Worm (Caenorhabditis elegans) whole organism, early embryonic: Measurements from ENCODE around the gene air-1.

Experiments
- B0310.2 ChIP-seq: sonication (generic microtip); optimal IDR thresholded peaks from 2 replicates; lab custom pipeline; 2016; ENCODE audit warnings: mild to moderate bottlenecking, missing genetic modification characterization, missing compliant biosample characterization
- F13C5.2 ChIP-seq: sonication (generic microtip); optimal IDR thresholded peaks from 2 replicates; lab custom pipeline; 2017; ENCODE audit warnings: mild to moderate bottlenecking, missing genetic modification characterization, inconsistent platforms, missing compliant biosample characterization
- aly-1 ChIP-seq: sonication (generic microtip); optimal IDR thresholded peaks from 2 replicates; lab custom pipeline; 2016; ENCODE audit warnings: missing genetic modification characterization, missing compliant biosample characterization
- ama-1 ChIP-seq: fragments of 150-350 bp; optimal IDR thresholded peaks from 2 replicates; lab custom pipeline; 2014
- ceh-13 ChIP-seq: fragments of 200-800 bp; sonication (Bioruptor generic); optimal IDR thresholded peaks from 2 replicates; lab custom pipeline; 2018; ENCODE audit warnings: mild to moderate bottlenecking, missing genetic modification characterization, missing compliant biosample characterization
- ceh-36 ChIP-seq: sonication (generic microtip); optimal IDR thresholded peaks from 2 replicates; lab custom pipeline; 2016; ENCODE audit warnings: missing genetic modification characterization, inconsistent platforms, missing compliant biosample characterization
- ets-7 ChIP-seq: sonication (generic microtip); optimal IDR thresholded peaks from 2 replicates; lab custom pipeline; 2016; ENCODE audit warnings: missing genotype, missing genetic modification characterization, missing compliant biosample characterization
- flt-1 ChIP-seq: fragments of 200-800 bp; sonication (Bioruptor generic); IDR thresholded peaks from 2 replicates; pipeline ENCODE4 v1.3.6; 2022; ENCODE audit warnings: missing genetic modification characterization, missing compliant biosample characterization
- hmbx-1 ChIP-seq: sonication (generic microtip); optimal IDR thresholded peaks from 2 replicates; lab custom pipeline; 2016; ENCODE audit warnings: mild to moderate bottlenecking, missing genetic modification characterization, missing compliant biosample characterization
- hmg-4 ChIP-seq: fragments of 200-800 bp; sonication (Bioruptor generic); optimal IDR thresholded peaks from 2 replicates; lab custom pipeline; 2018; ENCODE audit warnings: mild to moderate bottlenecking, missing genetic modification characterization, missing compliant biosample characterization
- hnd-1 ChIP-seq: sonication (generic microtip); optimal IDR thresholded peaks from 2 replicates; lab custom pipeline; 2016; ENCODE audit warnings: missing genetic modification characterization, missing compliant biosample characterization
- pes-1 ChIP-seq: fragments of 200-800 bp; sonication (Bioruptor generic); IDR thresholded peaks from 2 replicates; pipeline ENCODE4 v1.3.6; 2022; ENCODE audit warnings: missing genetic modification reagents, missing genetic modification characterization, missing compliant biosample characterization
- scrt-1 ChIP-seq: fragments of 200-800 bp; sonication (Bioruptor generic); IDR thresholded peaks from 2 replicates; pipeline ENCODE4 v1.3.6; 2022; ENCODE audit warnings: missing genetic modification characterization, missing compliant biosample characterization
- sea-1 ChIP-seq: fragments of 200-800 bp; sonication (Bioruptor generic); conservative IDR thresholded peaks from 2 replicates; pipeline ENCODE4 v1.3.6; 2022; ENCODE audit warnings: missing genetic modification characterization, missing compliant biosample characterization
- tbx-11 ChIP-seq: fragments of 200-800 bp; sonication (Bioruptor generic); IDR thresholded peaks from 2 replicates; pipeline ENCODE4 v1.3.6; 2022; ENCODE audit warnings: missing genetic modification characterization, missing compliant biosample characterization
- tbx-37 ChIP-seq: fragments of 200-800 bp; sonication (Bioruptor generic); conservative IDR thresholded peaks from 2 replicates; pipeline ENCODE4 v1.3.6; 2022; ENCODE audit warnings: missing genetic modification reagents, missing genetic modification characterization, missing compliant biosample characterization
- tra-4 ChIP-seq: sonication (generic microtip); optimal IDR thresholded peaks from 2 replicates; lab custom pipeline; 2017; ENCODE audit warnings: missing genetic modification characterization, missing compliant biosample characterization

Gene air-1

DNA sequence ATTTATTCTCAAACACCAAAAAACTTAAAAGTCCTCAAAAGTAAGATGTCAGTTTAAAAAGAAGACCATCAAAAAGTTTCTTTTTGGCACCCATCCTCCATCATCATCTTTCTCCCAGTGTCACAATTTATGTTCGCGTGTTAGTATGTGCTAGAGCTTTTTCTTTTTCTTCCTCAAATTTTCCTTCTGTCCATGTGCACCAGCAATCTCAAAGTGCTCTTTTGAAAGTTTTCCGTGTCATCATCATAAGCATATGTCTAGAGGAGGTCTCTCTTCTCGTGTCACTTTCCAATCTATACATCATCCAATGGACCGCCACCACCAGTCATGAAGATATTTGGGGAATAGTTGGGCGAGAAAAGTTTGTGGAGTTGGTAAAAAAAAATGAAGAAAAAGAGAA lies 29.8 kb downstream of the air-1 start:
- no peak for TF ChIP-seq tbx-11 (GFP tag; lab: Robert Waterston, UW)
- TF ChIP-seq pes-1 = no peak
- TF ChIP-seq ama-1 (lab: Kevin White, UChicago) = no peak
- TF ChIP-seq tra-4 = no peak
- no peak for TF ChIP-seq tbx-37 (GFP tag; lab: Robert Waterston, UW)
- TF ChIP-seq ceh-36 (tag; lab: Kevin White, UChicago) = no peak
- no peak for TF ChIP-seq sea-1
- no peak for TF ChIP-seq hmg-4 (GFP tag; lab: Kevin White, UChicago)
- no peak for TF ChIP-seq B0310.2 (tag; lab: Kevin White, UChicago)
- TF ChIP-seq scrt-1 = no peak

DNA sequence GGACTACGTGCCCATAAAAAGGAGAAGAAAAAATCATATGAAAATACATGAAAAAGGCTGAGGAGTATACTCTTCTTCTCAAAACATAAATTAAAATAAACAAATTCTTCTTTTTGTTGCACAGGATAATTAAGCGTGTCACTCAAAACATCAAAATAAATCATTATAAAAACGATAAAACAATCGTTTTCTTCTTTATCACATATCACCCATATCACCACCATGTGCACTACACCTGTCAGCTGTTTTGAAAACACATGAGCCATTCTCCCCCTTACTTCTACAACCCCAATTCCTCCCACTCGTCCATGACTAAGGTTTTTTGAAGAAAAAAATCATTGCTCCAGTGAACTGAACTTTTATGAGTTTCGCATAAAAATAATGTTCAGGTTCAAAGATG lies 31.2 kb downstream of the air-1 start:
- TF ChIP-seq hmbx-1 (tag; lab: Kevin White, UChicago) (no peak), ceh-36 (tag; lab: Kevin White, UChicago) (no peak), ama-1 (lab: Kevin White, UChicago) (no peak), flt-1 (GFP tag; lab: Robert Waterston, UW) (no peak), tra-4 (no peak), ceh-13 (no peak), hnd-1 (tag; lab: Kevin White, UChicago) (no peak), sea-1 (no peak), ets-7 (no peak), aly-1 (tag; lab: Kevin White, UChicago) (no peak), B0310.2 (tag; lab: Kevin White, UChicago) (no peak), pes-1 (no peak), scrt-1 (no peak), F13C5.2 (tag; lab: Kevin White, UChicago) (no peak), tbx-11 (GFP tag; lab: Robert Waterston, UW) (no peak), tbx-37 (GFP tag; lab: Robert Waterston, UW) (no peak), hmg-4 (GFP tag; lab: Kevin White, UChicago) (no peak)

DNA sequence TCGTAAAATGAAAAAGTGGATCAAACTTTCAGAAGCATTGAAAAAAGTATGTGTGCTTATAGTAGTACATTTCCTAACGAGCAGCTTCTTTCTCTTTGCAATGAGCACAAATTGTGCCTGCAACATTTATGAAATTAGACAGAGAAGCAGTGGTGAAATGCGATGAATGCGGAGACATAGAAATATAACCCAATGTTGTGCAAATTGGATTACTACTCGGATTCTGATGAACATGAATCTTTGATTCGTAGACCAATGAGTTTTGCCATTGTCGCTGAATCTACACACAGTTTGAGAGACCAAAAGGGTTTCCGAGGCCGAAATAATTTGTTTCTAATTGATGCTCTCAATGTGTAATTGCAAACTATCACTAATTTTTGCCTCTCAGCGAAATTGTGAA lies 32.7 kb downstream of the air-1 start:
- no peak for TF ChIP-seq tbx-37 (GFP tag; lab: Robert Waterston, UW)
- no peak for TF ChIP-seq scrt-1
- TF ChIP-seq hnd-1 (tag; lab: Kevin White, UChicago) = no peak
- no peak for TF ChIP-seq hmg-4 (GFP tag; lab: Kevin White, UChicago)
- no peak for TF ChIP-seq ets-7
- TF ChIP-seq sea-1 = no peak
- TF ChIP-seq pes-1 = no peak
- TF ChIP-seq aly-1 (tag; lab: Kevin White, UChicago) = no peak

DNA sequence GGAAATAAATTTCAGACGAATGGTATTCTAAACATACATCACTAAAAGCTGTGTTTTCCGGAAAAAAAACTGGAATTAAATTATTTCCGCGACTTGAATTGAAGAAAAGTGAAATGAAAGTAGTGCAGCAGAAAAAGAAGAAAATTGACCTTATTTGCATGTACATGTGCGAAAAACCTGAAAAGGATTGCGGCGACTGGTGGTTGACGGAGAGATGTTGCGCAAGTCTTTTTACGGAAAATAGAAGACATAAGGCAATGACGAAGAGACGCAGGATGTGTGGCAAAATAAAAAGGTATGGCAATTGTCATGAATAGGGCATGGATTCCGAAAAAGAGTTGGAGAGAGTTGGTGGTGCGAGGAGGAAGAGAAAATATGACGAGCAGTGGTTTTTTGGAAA lies 33.7 kb downstream of the air-1 start:
- TF ChIP-seq scrt-1 (no peak), aly-1 (tag; lab: Kevin White, UChicago) (no peak), hmbx-1 (tag; lab: Kevin White, UChicago) (no peak), sea-1 (no peak)

DNA sequence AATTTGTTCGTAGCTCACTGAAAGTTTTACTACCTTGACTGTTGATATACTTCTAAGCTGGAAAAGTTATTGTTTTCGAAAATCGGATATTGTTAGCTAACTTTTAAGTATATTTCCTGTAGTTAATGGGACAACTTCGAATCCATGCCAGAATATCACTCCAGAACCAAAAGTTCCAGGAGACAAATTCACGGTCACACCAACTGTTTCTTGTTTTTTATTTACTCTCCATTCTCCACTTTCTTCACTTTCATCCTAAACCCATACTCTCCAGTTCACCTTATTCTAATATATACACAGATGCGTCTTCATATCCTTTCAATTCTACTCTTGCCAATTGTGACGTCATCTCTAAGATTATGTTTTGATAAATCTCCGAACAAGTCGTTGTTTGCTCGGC lies 37.7 kb downstream of the air-1 start, which contains the start of gene C16D9.1:
Gene C16D9.1, plus strand, starts transcription at position 301 of the 400 bp plus-strand sequence.
- TF ChIP-seq ceh-13 (no peak), scrt-1 (no peak), hmg-4 (GFP tag; lab: Kevin White, UChicago) (no peak), tbx-11 (GFP tag; lab: Robert Waterston, UW) (no peak), hmbx-1 (tag; lab: Kevin White, UChicago) (no peak), tra-4 (no peak), B0310.2 (tag; lab: Kevin White, UChicago) (no peak), F13C5.2 (tag; lab: Kevin White, UChicago) (no peak), hnd-1 (tag; lab: Kevin White, UChicago) (no peak), sea-1 (no peak), ceh-36 (tag; lab: Kevin White, UChicago) (no peak), pes-1 (no peak), tbx-37 (GFP tag; lab: Robert Waterston, UW) (no peak), aly-1 (tag; lab: Kevin White, UChicago) (no peak), ama-1 (lab: Kevin White, UChicago) (no peak)

DNA sequence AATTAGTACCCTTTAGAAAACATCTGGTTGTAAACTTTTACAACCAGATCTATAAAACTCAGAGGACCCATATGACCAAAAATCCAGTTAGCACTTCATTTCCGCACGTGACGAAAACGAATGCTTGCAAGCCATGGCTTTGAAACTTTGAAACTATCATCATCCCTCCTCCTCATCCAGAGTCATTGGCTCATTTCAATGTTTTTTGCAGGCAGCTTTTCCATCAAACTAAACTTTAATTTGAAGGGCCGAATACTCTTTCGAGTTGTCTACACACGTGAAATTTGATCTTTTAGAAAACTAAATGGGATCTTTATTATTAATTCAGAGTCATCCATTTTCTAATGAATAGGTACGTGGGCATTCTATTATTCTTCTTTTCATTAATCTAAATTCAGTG lies 40.9 kb downstream of the air-1 start:
- TF ChIP-seq hmbx-1 (tag; lab: Kevin White, UChicago) (no peak), ceh-13 (no peak), hmg-4 (GFP tag; lab: Kevin White, UChicago) (no peak), pes-1 (no peak), hnd-1 (tag; lab: Kevin White, UChicago) (no peak), tra-4 (no peak), tbx-37 (GFP tag; lab: Robert Waterston, UW) (no peak), tbx-11 (GFP tag; lab: Robert Waterston, UW) (no peak), F13C5.2 (tag; lab: Kevin White, UChicago) (no peak), ceh-36 (tag; lab: Kevin White, UChicago) (no peak), flt-1 (GFP tag; lab: Robert Waterston, UW) (no peak), aly-1 (tag; lab: Kevin White, UChicago) (no peak), ets-7 (no peak), B0310.2 (tag; lab: Kevin White, UChicago) (no peak), ama-1 (lab: Kevin White, UChicago) (no peak), sea-1 (no peak), scrt-1 (no peak)

DNA sequence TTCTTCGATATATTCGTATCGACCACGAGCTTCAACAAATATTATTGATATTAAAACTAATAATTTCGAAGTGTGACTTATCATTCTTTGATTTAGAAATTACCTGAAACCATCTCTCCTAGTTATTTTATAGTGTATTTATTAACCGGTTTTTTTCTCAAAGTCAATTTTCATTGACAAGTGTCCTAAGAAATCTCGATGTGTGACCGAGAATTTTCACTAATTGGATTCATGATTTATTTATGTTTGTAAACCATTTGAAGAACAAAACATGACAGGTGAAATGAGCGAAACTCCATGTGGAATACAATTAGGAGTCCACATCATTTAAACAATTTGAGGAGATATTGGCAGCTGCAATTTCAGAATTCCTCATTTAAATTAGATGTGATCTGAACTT lies 42.2 kb downstream of the air-1 start, which contains the start of gene C16D9.8:
Gene C16D9.8, minus strand, starts transcription at position 101 of the 400 bp plus-strand sequence.
- TF ChIP-seq hmbx-1 (tag; lab: Kevin White, UChicago) (no peak), ama-1 (lab: Kevin White, UChicago) (no peak), hmg-4 (GFP tag; lab: Kevin White, UChicago) (no peak), aly-1 (tag; lab: Kevin White, UChicago) (no peak)

DNA sequence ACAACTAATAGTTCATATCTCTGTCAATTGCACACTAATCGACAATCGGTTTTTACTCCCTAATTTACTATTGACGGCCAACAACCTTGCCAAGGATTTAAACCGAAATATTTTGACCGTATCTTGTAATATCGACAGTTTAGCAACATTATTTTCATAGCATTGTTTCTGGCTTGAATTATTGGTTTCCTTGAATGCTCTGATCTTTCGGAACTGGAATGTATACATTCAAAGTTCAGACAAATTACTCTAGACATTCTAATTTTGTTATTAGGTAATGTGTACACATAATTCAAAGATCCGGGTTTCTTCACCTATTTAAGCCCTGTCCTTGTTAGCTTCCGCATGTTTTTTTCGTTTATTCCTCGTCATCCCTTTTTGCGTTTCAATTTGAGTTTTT lies 42.7 kb downstream of the air-1 start, which contains the start of gene C16D9.9:
Gene C16D9.9, plus strand, starts transcription at position 301 of the 400 bp plus-strand sequence.
- no peak for TF ChIP-seq tbx-37 (GFP tag; lab: Robert Waterston, UW)
- TF ChIP-seq scrt-1 = no peak
- TF ChIP-seq tbx-11 (GFP tag; lab: Robert Waterston, UW) = no peak
